Fruit fly (Drosophila melanogaster): ENCODE measurements around the gene Ir11a.

Gene Ir11a

DNA sequence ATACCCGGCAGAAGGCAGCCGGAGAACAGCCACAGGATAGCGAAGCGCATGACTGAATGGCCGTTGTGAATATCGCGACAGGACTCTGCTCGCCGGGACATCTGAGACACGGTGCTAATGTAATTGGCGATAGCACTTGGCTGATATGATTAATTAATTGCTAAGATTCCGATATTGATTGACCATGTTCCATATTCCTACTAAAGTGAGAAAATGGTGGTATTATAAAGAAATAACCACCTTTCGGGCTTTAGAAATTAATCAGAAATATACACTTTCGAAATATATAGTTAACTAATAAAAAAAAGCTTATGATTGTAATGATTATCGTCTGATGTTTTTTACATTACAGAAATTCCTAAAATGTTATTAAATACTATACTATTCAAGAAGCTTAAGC lies at the start of gene Ir11a:
Gene Ir11a (minus strand): TSS at position 101 of the 400 bp plus-strand sequence.
- TF ChIP-seq Mnt (GFP tag; optimal IDR thresholded peaks at IDR 0.05) (no peak), bab1 (GFP tag; optimal IDR thresholded peaks at IDR 0.05) (no peak), CG7045 (GFP tag; optimal IDR thresholded peaks at IDR 0.05) (no peak), cic (GFP tag; optimal IDR thresholded peaks at IDR 0.05) (no peak)

DNA sequence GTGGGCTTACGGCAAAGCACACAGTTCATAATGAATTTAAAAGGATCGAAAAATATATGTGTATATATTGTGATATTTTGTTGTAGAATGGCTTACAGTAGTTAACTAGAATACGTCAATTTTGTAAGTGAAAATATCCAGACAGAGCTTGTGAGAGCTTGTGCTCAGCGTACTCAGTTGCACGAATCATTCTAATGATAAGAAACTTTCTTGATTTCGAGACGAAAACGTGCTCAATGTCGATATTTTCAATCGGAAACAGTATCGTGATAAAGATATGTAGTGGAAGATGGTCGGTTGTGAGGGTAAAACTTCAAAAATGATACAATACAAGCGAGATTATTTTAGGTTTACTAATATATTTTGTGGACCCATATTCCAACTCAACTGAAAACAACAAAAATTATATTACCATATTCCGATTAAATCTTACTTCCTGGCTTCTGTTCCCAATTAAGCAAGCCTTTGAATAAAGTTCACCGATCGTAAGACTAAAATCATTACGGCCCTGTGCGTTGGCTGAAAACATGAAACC lies 30.9 kb upstream of the Ir11a start, which contains the start of the genes CG32651 and CG2574:
Gene CG32651 (minus strand): TSS at position 101 of the 535 bp plus-strand sequence.
Gene CG2574 (plus strand): TSS at position 485 of the 535 bp plus-strand sequence.
- no peak for TF ChIP-seq cnc (optimal IDR thresholded peaks at IDR 0.05)
- no peak for TF ChIP-seq pad (GFP tag; optimal IDR thresholded peaks at IDR 0.05)

DNA sequence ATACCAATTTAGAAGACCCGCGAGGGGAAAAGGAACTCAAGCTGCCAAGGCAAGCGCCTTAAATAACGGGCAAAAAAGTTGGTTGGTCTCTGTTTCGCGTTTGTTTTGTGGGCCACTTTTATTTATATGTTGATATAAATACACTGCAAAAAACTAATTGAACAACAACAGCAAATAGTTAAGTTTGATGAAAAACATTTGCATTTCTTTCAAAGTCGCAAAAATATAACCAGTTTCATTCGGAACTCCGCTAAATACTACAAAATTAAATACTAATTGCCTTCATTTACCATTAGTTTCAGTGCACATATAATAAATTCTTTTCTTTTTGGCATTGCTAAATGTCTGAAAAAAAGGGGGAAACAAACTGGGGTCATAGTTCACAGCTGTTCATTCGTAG lies 14.2 kb upstream of the Ir11a start:
- TF ChIP-seq CG1620 (GFP tag; optimal IDR thresholded peaks at IDR 0.05) (no peak), toe (GFP tag; optimal IDR thresholded peaks at IDR 0.05) (no peak), Clk (GFP tag; optimal IDR thresholded peaks at IDR 0.05) (no peak), CG14711 (tag; optimal IDR thresholded peaks at IDR 0.05) (no peak), ovo (GFP tag; optimal IDR thresholded peaks at IDR 0.05) (no peak), pad (GFP tag; optimal IDR thresholded peaks at IDR 0.05) (no peak), CG7101 (tag; optimal IDR thresholded peaks at IDR 0.05) (no peak), cnc (optimal IDR thresholded peaks at IDR 0.05) (no peak)

DNA sequence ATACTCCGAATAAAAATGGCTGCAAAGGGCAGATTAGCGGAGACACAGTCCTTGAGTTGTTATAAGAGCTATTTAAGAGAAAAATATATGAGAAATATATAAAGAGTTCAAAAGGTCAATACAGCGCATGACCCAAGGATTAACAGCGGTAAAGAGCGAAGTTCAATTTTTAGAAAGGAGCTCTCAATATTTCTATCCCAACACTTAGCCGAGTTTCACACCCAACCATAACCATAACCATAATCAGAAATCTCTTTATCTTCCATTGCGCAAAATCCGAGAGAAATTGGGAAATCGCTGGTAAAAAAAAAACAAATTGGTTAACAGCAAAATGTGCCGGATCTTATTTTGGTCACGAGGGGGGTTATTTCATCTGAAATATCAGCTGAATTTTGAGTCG lies 11.6 kb upstream of the Ir11a start:
- TF ChIP-seq cnc (optimal IDR thresholded peaks at IDR 0.05) (no peak), CG12768 (GFP tag; optimal IDR thresholded peaks at IDR 0.05) (no peak), CG33017 (tag; optimal IDR thresholded peaks at IDR 0.05) (no peak), toe (GFP tag; optimal IDR thresholded peaks at IDR 0.05) (no peak), Mnt (GFP tag; optimal IDR thresholded peaks at IDR 0.05) (no peak), CG7045 (GFP tag; optimal IDR thresholded peaks at IDR 0.05) (no peak), CG7101 (tag; optimal IDR thresholded peaks at IDR 0.05) (no peak), ovo (GFP tag; optimal IDR thresholded peaks at IDR 0.05) (no peak), CG14711 (tag; optimal IDR thresholded peaks at IDR 0.05) (no peak), CG11617 (GFP tag; optimal IDR thresholded peaks at IDR 0.05) (no peak), bab1 (GFP tag; optimal IDR thresholded peaks at IDR 0.05) (no peak), kay (GFP tag; ENCODE audit: borderline replicate concordance) (no peak), Hr96 (GFP tag; optimal IDR thresholded peaks at IDR 0.05) (no peak), CG1620 (GFP tag; optimal IDR thresholded peaks at IDR 0.05) (no peak), CG5204 (GFP tag; optimal IDR thresholded peaks at IDR 0.05) (no peak), tj (GFP tag; optimal IDR thresholded peaks at IDR 0.05) (no peak), cic (GFP tag; optimal IDR thresholded peaks at IDR 0.05) (no peak), Crg-1 (GFP tag; optimal IDR thresholded peaks at IDR 0.05) (no peak), Clk (GFP tag; optimal IDR thresholded peaks at IDR 0.05) (no peak), pad (GFP tag; optimal IDR thresholded peaks at IDR 0.05) (no peak)

DNA sequence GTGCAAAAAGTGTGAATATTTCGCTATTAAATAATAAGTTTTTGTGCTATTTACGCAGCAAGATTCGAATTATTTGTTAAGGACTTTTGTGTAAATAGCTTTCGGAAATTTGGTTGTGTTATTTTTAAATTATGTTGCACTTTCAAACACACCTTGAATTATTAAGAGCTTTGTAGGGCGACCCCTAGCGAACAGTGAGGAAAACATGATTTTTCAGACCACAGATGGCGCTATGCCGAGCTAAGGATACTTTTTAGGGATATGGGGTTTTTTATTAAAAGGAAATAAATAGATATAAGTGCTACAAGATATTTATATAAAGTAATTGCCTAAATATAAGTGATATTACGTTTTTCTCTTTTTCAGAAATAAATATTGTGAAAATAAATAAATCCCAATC lies 8.7 kb upstream of the Ir11a start:
- TF ChIP-seq CG11617 (GFP tag; optimal IDR thresholded peaks at IDR 0.05) (no peak), CG5204 (GFP tag; optimal IDR thresholded peaks at IDR 0.05) (no peak), CG7045 (GFP tag; optimal IDR thresholded peaks at IDR 0.05) (no peak), CG1620 (GFP tag; optimal IDR thresholded peaks at IDR 0.05) (no peak), CG14711 (tag; optimal IDR thresholded peaks at IDR 0.05) (no peak), Mnt (GFP tag; optimal IDR thresholded peaks at IDR 0.05) (no peak), ovo (GFP tag; optimal IDR thresholded peaks at IDR 0.05) (no peak)

DNA sequence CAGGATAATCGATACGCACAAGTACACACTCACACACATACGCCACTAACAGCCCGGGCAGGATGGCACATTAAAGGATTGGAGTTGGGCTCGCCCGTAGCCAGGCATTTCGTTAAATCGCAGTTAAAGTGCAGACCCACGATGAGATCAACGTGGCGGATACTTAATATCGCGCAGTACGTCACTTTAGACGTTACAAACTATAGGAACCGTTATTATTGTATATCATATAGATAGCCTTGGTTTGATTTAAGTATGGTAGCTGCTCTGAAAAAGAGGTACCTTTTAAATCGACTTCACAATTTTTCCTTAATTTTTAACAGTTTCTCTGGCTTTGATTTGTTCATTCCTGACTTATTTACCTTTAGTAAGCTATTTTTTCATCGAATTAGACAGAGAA lies 4.7 kb downstream of the Ir11a start, which contains the start of gene CG2577:
Gene CG2577 (plus strand): TSS at position 301 of the 400 bp plus-strand sequence.
- no peak for TF ChIP-seq pad (GFP tag; optimal IDR thresholded peaks at IDR 0.05)
- no peak for TF ChIP-seq CG7101 (tag; optimal IDR thresholded peaks at IDR 0.05)
- no peak for TF ChIP-seq tj (GFP tag; optimal IDR thresholded peaks at IDR 0.05)
- TF ChIP-seq toe (GFP tag; optimal IDR thresholded peaks at IDR 0.05) = no peak
- no peak for TF ChIP-seq CG14711 (tag; optimal IDR thresholded peaks at IDR 0.05)
- TF ChIP-seq ovo (GFP tag; optimal IDR thresholded peaks at IDR 0.05) = no peak
- no peak for TF ChIP-seq CG12768 (GFP tag; optimal IDR thresholded peaks at IDR 0.05)
- no peak for TF ChIP-seq CG33017 (tag; optimal IDR thresholded peaks at IDR 0.05)
- no peak for TF ChIP-seq cic (GFP tag; optimal IDR thresholded peaks at IDR 0.05)
- no peak for TF ChIP-seq Mnt (GFP tag; optimal IDR thresholded peaks at IDR 0.05)
- TF ChIP-seq CG11617 (GFP tag; optimal IDR thresholded peaks at IDR 0.05) = no peak
- TF ChIP-seq kay (GFP tag; ENCODE audit: borderline replicate concordance) = no peak

DNA sequence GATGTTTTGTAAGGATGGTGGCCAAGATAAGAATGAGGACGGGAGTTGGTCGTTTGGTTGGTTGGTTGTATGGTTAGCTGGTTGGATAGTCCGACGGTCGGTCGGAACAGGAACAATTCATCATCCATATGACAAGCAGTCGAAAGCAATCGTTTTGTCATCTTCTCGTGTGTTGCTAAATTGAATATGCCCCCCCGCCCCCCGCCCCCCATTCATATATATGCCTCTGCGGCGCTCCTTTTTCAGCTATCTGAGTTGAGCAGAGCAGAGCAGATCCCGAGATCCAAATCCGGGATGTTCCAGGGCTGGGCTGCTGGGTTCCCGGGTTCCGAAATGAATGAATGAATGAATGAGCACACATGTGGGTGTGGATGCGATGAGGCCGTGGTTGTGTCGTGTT lies 21.5 kb downstream of the Ir11a start:
- TF ChIP-seq Hr96 (GFP tag; optimal IDR thresholded peaks at IDR 0.05) (no peak), Clk (GFP tag; optimal IDR thresholded peaks at IDR 0.05) (no peak), CG11617 (GFP tag; optimal IDR thresholded peaks at IDR 0.05) (no peak)

DNA sequence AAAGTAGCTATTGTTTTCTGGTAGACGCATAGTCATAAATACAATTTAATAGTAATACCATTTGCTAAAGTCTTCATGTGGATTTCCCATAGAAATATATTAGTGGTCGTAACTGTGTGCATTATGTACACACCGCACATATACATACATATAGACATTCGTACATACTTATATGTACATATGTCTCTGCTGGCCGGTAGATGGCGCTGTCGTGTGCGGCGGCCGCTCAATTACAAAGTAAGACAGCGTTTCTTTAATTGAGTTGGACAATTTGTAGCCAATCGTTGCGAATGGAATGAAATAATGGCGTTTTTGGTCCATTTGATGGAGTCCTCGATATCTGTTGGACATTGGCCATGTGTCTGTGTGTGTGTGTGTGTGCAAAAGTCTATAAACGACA lies 24.1 kb downstream of the Ir11a start:
- TF ChIP-seq tj (GFP tag; optimal IDR thresholded peaks at IDR 0.05) (no peak), CG7045 (GFP tag; optimal IDR thresholded peaks at IDR 0.05) (no peak), Crg-1 (GFP tag; optimal IDR thresholded peaks at IDR 0.05) (no peak), CG33017 (tag; optimal IDR thresholded peaks at IDR 0.05) (no peak), kay (GFP tag; ENCODE audit: borderline replicate concordance) (no peak)

All from whole organism, adult.